Worm (Caenorhabditis elegans) whole organism, young adult: ENCODE measurements around the gene fubl-2.

Experiments
- B0019.2 ChIP-seq: fragments of 200-800 bp; sonication (Bioruptor generic); conservative IDR thresholded peaks from 2 replicates; pipeline ENCODE4 v1.3.6; 2022; ENCODE audit warnings: missing genetic modification reagents, missing genetic modification characterization, missing compliant biosample characterization
- hmg-20 ChIP-seq: fragments of 200-800 bp; sonication (Bioruptor generic); IDR thresholded peaks from 2 replicates; pipeline ENCODE4 v1.3.6; 2022; ENCODE audit warnings: missing genetic modification reagents, missing genetic modification characterization, missing compliant biosample characterization
- sptf-2 ChIP-seq: fragments of 200-800 bp; sonication (Bioruptor generic); optimal IDR thresholded peaks from 2 replicates; lab custom pipeline; 2018; ENCODE audit warnings: mild to moderate bottlenecking, missing genetic modification characterization, missing compliant biosample characterization
- xnd-1 ChIP-seq: sonication (generic microtip); optimal IDR thresholded peaks from 2 replicates; lab custom pipeline; 2016; ENCODE audit warnings: missing genotype, missing genetic modification reagents, missing genetic modification characterization, missing compliant biosample characterization
- ztf-18 ChIP-seq: sonication (generic microtip); optimal IDR thresholded peaks from 2 replicates; lab custom pipeline; 2016; ENCODE audit warnings: missing genotype, mild to moderate bottlenecking, missing genetic modification characterization, missing compliant biosample characterization

DNA sequence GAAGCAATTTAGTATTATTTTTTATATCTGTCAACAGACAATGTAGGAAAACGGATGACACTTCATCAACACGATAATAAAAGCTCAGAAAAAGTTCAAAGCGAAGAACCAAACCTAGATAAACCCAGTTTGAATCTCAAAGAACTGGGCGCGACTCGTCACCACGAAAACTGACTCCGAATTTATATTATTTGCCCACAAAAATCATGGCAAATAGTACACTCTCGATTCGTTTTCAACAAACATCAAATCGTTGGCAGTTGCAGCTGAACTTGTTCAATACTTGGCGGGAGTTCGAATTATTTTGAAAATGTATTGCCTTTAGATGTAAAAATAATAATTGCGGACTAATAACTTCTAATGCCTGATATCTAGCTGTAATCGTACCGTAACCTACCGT, 4.4 kb downstream of the fubl-2 start:
- TF ChIP-seq B0019.2: no peak
- no peak for TF ChIP-seq hmg-20
- no peak for TF ChIP-seq ztf-18 (tag; lab: Kevin White, UChicago)
- TF ChIP-seq xnd-1: no peak
- no peak for TF ChIP-seq sptf-2
